Worm (Caenorhabditis elegans) whole organism, L2 larva: ENCODE measurements around the gene F47B7.4.

Source experiments
- C34F6.9 ChIP-seq: fragments of 150-350 bp; optimal IDR thresholded peaks from 2 replicates; lab custom pipeline; 2014; ENCODE audit warnings: missing biosample characterization, missing genetic modification characterization
- F13H6.1 ChIP-seq: sonication (generic microtip); optimal IDR thresholded peaks from 2 replicates; lab custom pipeline; 2016; ENCODE audit warnings: missing genetic modification characterization, missing compliant biosample characterization
- R02D3.7 ChIP-seq: fragments of 150-350 bp; optimal IDR thresholded peaks from 2 replicates; lab custom pipeline; 2014; ENCODE audit warnings: missing biosample characterization, missing genetic modification characterization
- Y55F3AM.14 ChIP-seq: fragments of 200-800 bp; sonication (Bioruptor generic); optimal IDR thresholded peaks from 2 replicates; lab custom pipeline; 2018; ENCODE audit warnings: mild to moderate bottlenecking, missing genetic modification characterization, missing compliant biosample characterization
- ZK546.5 ChIP-seq: sonication (generic microtip); optimal IDR thresholded peaks from 2 replicates; lab custom pipeline; 2017; ENCODE audit warnings: missing biosample characterization, missing genetic modification characterization
- alr-1 ChIP-seq: fragments of 150-350 bp; optimal IDR thresholded peaks from 2 replicates; lab custom pipeline; 2014; ENCODE audit warnings: missing biosample characterization, missing genetic modification characterization
- aly-2 ChIP-seq: fragments of 150-350 bp; optimal IDR thresholded peaks from 2 replicates; lab custom pipeline; 2014; ENCODE audit warnings: missing biosample characterization, missing genetic modification characterization
- ama-1 ChIP-seq: fragments of 150-350 bp; optimal IDR thresholded peaks from 2 replicates; lab custom pipeline; 2018; ENCODE audit warnings: inconsistent platforms
- blmp-1 ChIP-seq: sonication (generic microtip); optimal IDR thresholded peaks from 2 replicates; lab custom pipeline; 2017; ENCODE audit warnings: missing genetic modification characterization, mild to moderate bottlenecking, missing compliant biosample characterization, antibody characterized with exemption, moderate library complexity; ENCODE audit not compliant: insufficient read depth
- ceh-16 ChIP-seq: fragments of 150-350 bp; optimal IDR thresholded peaks from 2 replicates; lab custom pipeline; 2014; ENCODE audit warnings: missing biosample characterization, missing genetic modification characterization
- ceh-82 ChIP-seq: fragments of 150-350 bp; optimal IDR thresholded peaks from 2 replicates; lab custom pipeline; 2014; ENCODE audit warnings: missing biosample characterization, missing genetic modification characterization
- crh-2 ChIP-seq: sonication (generic microtip); optimal IDR thresholded peaks from 2 replicates; lab custom pipeline; 2017; ENCODE audit warnings: missing biosample characterization, missing genetic modification characterization
- dmd-4 ChIP-seq: sonication (generic microtip); optimal IDR thresholded peaks from 2 replicates; lab custom pipeline; 2017; ENCODE audit warnings: missing biosample characterization, missing genetic modification characterization
- egl-27 ChIP-seq: sonication (generic microtip); optimal IDR thresholded peaks from 3 replicates; lab custom pipeline; 2017; ENCODE audit warnings: missing biosample characterization, missing genetic modification reagents, missing genetic modification characterization
- elt-3 ChIP-seq: sonication (generic microtip); optimal IDR thresholded peaks from 2 replicates; lab custom pipeline; 2017; ENCODE audit warnings: missing biosample characterization, missing genetic modification characterization
- fos-1 ChIP-seq: fragments of 150-350 bp; optimal IDR thresholded peaks from 2 replicates; lab custom pipeline; 2014; ENCODE audit warnings: missing biosample characterization, missing genetic modification characterization
- gmeb-1 ChIP-seq: fragments of 150-350 bp; optimal IDR thresholded peaks from 2 replicates; lab custom pipeline; 2014; ENCODE audit warnings: missing biosample characterization, missing genetic modification characterization
- lin-11 ChIP-seq: fragments of 150-350 bp; sonication (generic microtip); optimal IDR thresholded peaks from 2 replicates; lab custom pipeline; 2014; ENCODE audit warnings: missing biosample characterization, missing genetic modification characterization, inconsistent platforms, mixed read lengths
- lin-13 ChIP-seq: fragments of 150-350 bp; optimal IDR thresholded peaks from 2 replicates; lab custom pipeline; 2014; ENCODE audit warnings: missing biosample characterization, missing genetic modification reagents, missing genetic modification characterization
- lin-39 ChIP-seq: fragments of 150-350 bp; optimal IDR thresholded peaks from 2 replicates; lab custom pipeline; 2014; ENCODE audit warnings: missing biosample characterization, missing genetic modification reagents, missing genetic modification characterization
- lsy-2 ChIP-seq, 2 experiments: fragments of 150-350 bp in 1 of 2; sonication (generic microtip) in 1 of 2; optimal IDR thresholded peaks; 2 replicates each; lab custom pipeline; 2014 to 2017; ENCODE audit warnings: missing biosample characterization in 2 of 2, missing genetic modification characterization in 2 of 2
- mab-5 ChIP-seq: fragments of 150-350 bp; optimal IDR thresholded peaks from 2 replicates; lab custom pipeline; 2014; ENCODE audit warnings: missing biosample characterization, missing genetic modification characterization
- mbf-1 ChIP-seq: sonication (generic microtip); optimal IDR thresholded peaks from 2 replicates; lab custom pipeline; 2017; ENCODE audit warnings: missing biosample characterization, missing genetic modification characterization
- mdl-1 ChIP-seq, 2 experiments: fragments of 150-350 bp in 1 of 2; sonication (generic microtip) in 1 of 2; optimal IDR thresholded peaks; 2 replicates each; lab custom pipeline; 2017; ENCODE audit warnings: missing biosample characterization in 2 of 2, missing genetic modification characterization in 2 of 2
- nhr-10 ChIP-seq: sonication (generic microtip); optimal IDR thresholded peaks from 2 replicates; lab custom pipeline; 2017; ENCODE audit warnings: missing biosample characterization, missing genetic modification characterization
- nhr-11 ChIP-seq: fragments of 150-350 bp; optimal IDR thresholded peaks from 2 replicates; lab custom pipeline; 2014; ENCODE audit warnings: missing biosample characterization, missing genetic modification characterization
- nhr-129 ChIP-seq: fragments of 150-350 bp; optimal IDR thresholded peaks from 2 replicates; lab custom pipeline; 2014; ENCODE audit warnings: missing biosample characterization, missing genetic modification characterization
- nhr-21 ChIP-seq: fragments of 150-350 bp; optimal IDR thresholded peaks from 2 replicates; lab custom pipeline; 2014; ENCODE audit warnings: missing biosample characterization, missing genetic modification characterization
- nhr-237 ChIP-seq: fragments of 150-350 bp; optimal IDR thresholded peaks from 2 replicates; lab custom pipeline; 2014; ENCODE audit warnings: missing biosample characterization, missing genetic modification characterization
- nhr-25 ChIP-seq: fragments of 150-350 bp; sonication (generic microtip); optimal IDR thresholded peaks from 3 replicates; lab custom pipeline; 2014; ENCODE audit warnings: missing biosample characterization, missing genetic modification characterization
- nhr-6 ChIP-seq: fragments of 150-350 bp; optimal IDR thresholded peaks from 2 replicates; lab custom pipeline; 2014; ENCODE audit warnings: missing biosample characterization, missing genetic modification characterization
- nhr-77 ChIP-seq: fragments of 150-350 bp; optimal IDR thresholded peaks from 2 replicates; lab custom pipeline; 2014; ENCODE audit warnings: missing biosample characterization, missing genetic modification characterization
- peb-1 ChIP-seq: fragments of 150-350 bp; optimal IDR thresholded peaks from 2 replicates; lab custom pipeline; 2014; ENCODE audit warnings: missing biosample characterization, missing genetic modification characterization
- sem-4 ChIP-seq: fragments of 150-350 bp; optimal IDR thresholded peaks from 2 replicates; lab custom pipeline; 2014; ENCODE audit warnings: missing biosample characterization, missing genetic modification reagents, missing genetic modification characterization
- skn-1 ChIP-seq: sonication (generic microtip); optimal IDR thresholded peaks from 2 replicates; lab custom pipeline; 2017; ENCODE audit warnings: missing biosample characterization, missing genetic modification characterization
- sma-9 ChIP-seq, 2 experiments: fragments of 150-350 bp in 1 of 2; sonication (generic microtip) in 1 of 2; optimal IDR thresholded peaks; 2 replicates each; lab custom pipeline; 2014 to 2016; ENCODE audit warnings: missing genetic modification characterization in 2 of 2, mild to moderate bottlenecking in 1 of 2, missing biosample characterization in 1 of 2, missing compliant biosample characterization in 1 of 2, missing genetic modification reagents in 1 of 2, moderate library complexity in 1 of 2
- snpc-4 ChIP-seq: fragments of 150-350 bp; optimal IDR thresholded peaks from 2 replicates; lab custom pipeline; 2014; ENCODE audit warnings: missing biosample characterization, missing genetic modification characterization
- unc-39 ChIP-seq: fragments of 150-350 bp; optimal IDR thresholded peaks from 2 replicates; lab custom pipeline; 2014; ENCODE audit warnings: missing biosample characterization, missing genetic modification characterization
- unc-55 ChIP-seq: fragments of 150-350 bp; sonication (generic microtip); optimal IDR thresholded peaks from 3 replicates; lab custom pipeline; 2014; ENCODE audit warnings: missing biosample characterization, missing genetic modification reagents, missing genetic modification characterization
- unc-62 ChIP-seq: fragments of 150-350 bp; optimal IDR thresholded peaks from 2 replicates; lab custom pipeline; 2014; ENCODE audit warnings: missing biosample characterization, missing genetic modification reagents, missing genetic modification characterization
- zag-1 ChIP-seq: fragments of 150-350 bp; optimal IDR thresholded peaks from 2 replicates; lab custom pipeline; 2014; ENCODE audit warnings: missing biosample characterization, missing genetic modification characterization
- ztf-4 ChIP-seq: fragments of 150-350 bp; optimal IDR thresholded peaks from 2 replicates; lab custom pipeline; 2014; ENCODE audit warnings: missing biosample characterization, missing genetic modification characterization

The F47B7.4 gene

ce11 chrX:3785111-3785808 lies 18.8 kb upstream of the F47B7.4 start (continued):
- TF ChIP-seq mab-5 (no peak), ama-1 (lab: Kevin White, UChicago) (no peak), fos-1 (tag; lab: Kevin White, UChicago) (no peak), unc-39 (no peak), mbf-1 (no peak), nhr-129 (tag; lab: Kevin White, UChicago) (peak; percentile 42), egl-27 (tag; lab: Kevin White, UChicago) (no peak), dmd-4 (tag; lab: Kevin White, UChicago) (no peak), F13H6.1 (tag; lab: Kevin White, UChicago) (no peak), ZK546.5 (tag; lab: Kevin White, UChicago) (no peak), nhr-77 (tag; lab: Kevin White, UChicago) (no peak), R02D3.7 (tag; lab: Kevin White, UChicago) (no peak)

ce11 chrX:3783659-3784058 lies 17.2 kb upstream of the F47B7.4 start:
- no peak for TF ChIP-seq nhr-6 (tag; lab: Kevin White, UChicago)
- no peak for TF ChIP-seq crh-2
- no peak for TF ChIP-seq ZK546.5 (tag; lab: Kevin White, UChicago)
- TF ChIP-seq C34F6.9 (tag; lab: Kevin White, UChicago): no peak
- no peak for TF ChIP-seq F13H6.1 (tag; lab: Kevin White, UChicago)
- no peak for TF ChIP-seq nhr-25 (tag; lab: Kevin White, UChicago)
- no peak for TF ChIP-seq unc-55
- TF ChIP-seq unc-39: no peak
- TF ChIP-seq, all 48 proteins: peak for 0

ce11 chrX:3781040-3781439 lies 14.6 kb upstream of the F47B7.4 start, which contains the start of gene marg-1:
Gene marg-1 (minus strand): TSS chrX:3781140.
- TF ChIP-seq unc-62 (GFP tag; lab: Kevin White, UChicago) (no peak), elt-3 (no peak), egl-27 (tag; lab: Kevin White, UChicago) (no peak)

ce11 chrX:3773233-3773632 lies 6.8 kb upstream of the F47B7.4 start:
- peak; percentile 32 for TF ChIP-seq blmp-1
- TF ChIP-seq nhr-237: no peak
- TF ChIP-seq, all 48 proteins: peak for 1

- peak; percentile 57 for TF ChIP-seq C34F6.9 (tag; lab: Kevin White, UChicago)
- TF ChIP-seq unc-62 (GFP tag; lab: Kevin White, UChicago): no peak
- no peak for TF ChIP-seq nhr-237
- no peak for TF ChIP-seq ceh-82 (tag; lab: Kevin White, UChicago)
- peak; percentile 38 for TF ChIP-seq gmeb-1 (tag; lab: Kevin White, UChicago)
- no peak for TF ChIP-seq Y55F3AM.14 (GFP tag; lab: Kevin White, UChicago)
- TF ChIP-seq F13H6.1 (tag; lab: Kevin White, UChicago): no peak
- TF ChIP-seq crh-2: peak; percentile 17
- TF ChIP-seq ceh-16 (tag; lab: Kevin White, UChicago): no peak
- no peak for TF ChIP-seq dmd-4 (tag; lab: Kevin White, UChicago)
- no peak for TF ChIP-seq elt-3
- no peak for TF ChIP-seq mbf-1
- TF ChIP-seq mab-5: no peak
- TF ChIP-seq alr-1: no peak
- no peak for TF ChIP-seq skn-1 (tag; lab: Kevin White, UChicago)
- no peak for TF ChIP-seq nhr-129 (tag; lab: Kevin White, UChicago)
- no peak for TF ChIP-seq egl-27 (tag; lab: Kevin White, UChicago)
- no peak for TF ChIP-seq aly-2 (tag; lab: Kevin White, UChicago)
- TF ChIP-seq nhr-11 (tag; lab: Kevin White, UChicago): no peak
- TF ChIP-seq blmp-1: no peak
- TF ChIP-seq R02D3.7 (tag; lab: Kevin White, UChicago): no peak
- TF ChIP-seq ZK546.5 (tag; lab: Kevin White, UChicago): no peak
- TF ChIP-seq lin-39: no peak
- no peak for TF ChIP-seq zag-1
- peak; percentile 19 for TF ChIP-seq sma-9 (GFP tag; optimal IDR thresholded peaks at IDR 0.05; lab: Kevin White, UChicago)
- TF ChIP-seq sma-9 (tag; optimal IDR thresholded peaks at IDR 0.05; lab: Kevin White, UChicago): no peak
- TF ChIP-seq lin-11: no peak
- TF ChIP-seq snpc-4 (tag; lab: Kevin White, UChicago): no peak
- TF ChIP-seq peb-1: no peak
- TF ChIP-seq nhr-10 (tag; lab: Kevin White, UChicago): no peak
- TF ChIP-seq ztf-4: no peak
- no peak for TF ChIP-seq nhr-77 (tag; lab: Kevin White, UChicago)
- peak; percentile 64 for TF ChIP-seq unc-55
- peak; percentile 13 for TF ChIP-seq fos-1 (tag; lab: Kevin White, UChicago)
- TF ChIP-seq lsy-2 (tag; optimal IDR thresholded peaks at IDR 0.05; lab: Kevin White, UChicago): peak in 1 of 2 experiments; percentile 21
- TF ChIP-seq lin-13: no peak
- TF ChIP-seq nhr-21 (tag; lab: Kevin White, UChicago): no peak
- no peak for TF ChIP-seq mdl-1 (tag; optimal IDR thresholded peaks at IDR 0.05; lab: Kevin White, UChicago)
- TF ChIP-seq sem-4: peak; percentile 15
These were observed 6.0 kb upstream of the F47B7.4 start, which contains the start of gene F47B7.2 for ce11 chrX:3772405-3772804. Gene F47B7.2 (plus strand): TSS chrX:3772762.
